Worm (Caenorhabditis elegans) whole organism, early embryonic: Measurements from ENCODE around the gene ssq-3.

ENCODE experiments used
- flt-1 ChIP-seq: fragments of 200-800 bp; sonication (Bioruptor generic); IDR thresholded peaks from 2 replicates; pipeline ENCODE4 v1.3.6; 2022; ENCODE audit warnings: missing genetic modification characterization, missing compliant biosample characterization
- tra-4 ChIP-seq: sonication (generic microtip); optimal IDR thresholded peaks from 2 replicates; lab custom pipeline; 2017; ENCODE audit warnings: missing genetic modification characterization, missing compliant biosample characterization

- no peak for TF ChIP-seq flt-1 (GFP tag; lab: Robert Waterston, UW)
- TF ChIP-seq tra-4 (tag; lab: Kevin White, UChicago): no peak
Observed at ce11 chrIV:7083976-7084375, 27.4 kb upstream of the ssq-3 start.
